Worm (Caenorhabditis elegans): Measurements from ENCODE around the gene dpf-7.

- TF ChIP-seq elt-1 (tag; optimal IDR thresholded peaks at IDR 0.05; ENCODE audit: borderline replicate concordance, insufficient read depth) (no peak), pha-4 (tag; optimal IDR thresholded peaks at IDR 0.05) (no peak), drap-1 (GFP tag; optimal IDR thresholded peaks at IDR 0.05) (no peak), nhr-76 (tag; optimal IDR thresholded peaks at IDR 0.05) (no peak), snpc-4 (tag; optimal IDR thresholded peaks at IDR 0.05) (no peak)
These were observed 44.4 kb upstream of the dpf-7 start, which contains the start of gene tat-2 for ce11 chrIV:4846793-4847192.
